Worm (Caenorhabditis elegans) whole organism, L4/young adult: ENCODE results near the gene F08D12.4.

ENCODE experiments used
- W03F9.2 ChIP-seq: fragments of 150-350 bp; optimal IDR thresholded peaks from 2 replicates; lab custom pipeline; 2014; ENCODE audit warnings: missing biosample characterization, missing genetic modification characterization
- him-1 ChIP-seq: sonication (generic microtip); optimal IDR thresholded peaks from 2 replicates; lab custom pipeline; 2016; ENCODE audit warnings: missing genotype, missing genetic modification reagents, missing genetic modification characterization, missing compliant biosample characterization

ce11 chrII:2785787-2786186, 7.8 kb downstream of the F08D12.4 start:
- TF ChIP-seq him-1 (tag; lab: Kevin White, UChicago) (no peak), W03F9.2 (tag; lab: Kevin White, UChicago) (no peak)
